Fruit fly (Drosophila melanogaster): ENCODE results near the gene CG43725.

CG43725 gene

dm6 chr2L:11100516-11101061 is 25.3 kb downstream of the CG43725 start, which contains the start of gene Ge-1 (continued):
- TF ChIP-seq CG15514 (GFP tag; optimal IDR thresholded peaks at IDR 0.05), result peak; percentile 83
- peak; percentile 15; the same call in 1 of the 2 replicates for TF ChIP-seq Adf1 (GFP tag; IDR thresholded peaks at IDR 0.05)
- peak; percentile 29 for TF ChIP-seq MESR4 (GFP tag; optimal IDR thresholded peaks at IDR 0.05)
- TF ChIP-seq scrt (GFP tag; optimal IDR thresholded peaks at IDR 0.05), result no peak
- no peak for TF ChIP-seq YL-1 (GFP tag; optimal IDR thresholded peaks at IDR 0.05)
- no peak for TF ChIP-seq lmd (GFP tag; IDR thresholded peaks at IDR 0.05)
- TF ChIP-seq CG9215 (GFP tag; IDR thresholded peaks at IDR 0.05), result no peak
- TF ChIP-seq Sox102F (GFP tag; optimal IDR thresholded peaks at IDR 0.05), result no peak
- TF ChIP-seq Ets97D (GFP tag; optimal IDR thresholded peaks at IDR 0.05), result peak; percentile 26
- peak; percentile 90 for TF ChIP-seq Sry-δ (GFP tag; optimal IDR thresholded peaks at IDR 0.05)
- TF ChIP-seq otp (GFP tag; IDR thresholded peaks at IDR 0.05), result no peak
- no peak for TF ChIP-seq Hand (GFP tag; optimal IDR thresholded peaks at IDR 0.05)
- TF ChIP-seq CG2875 (GFP tag; optimal IDR thresholded peaks at IDR 0.05), result no peak
- TF ChIP-seq jigr1 (GFP tag; IDR thresholded peaks at IDR 0.05), result no peak
- no peak for TF ChIP-seq Nf-YC (tag; optimal IDR thresholded peaks at IDR 0.05)
- TF ChIP-seq CG13624 (GFP tag; optimal IDR thresholded peaks at IDR 0.05), result peak; percentile 31
- no peak for TF ChIP-seq Hr39 (optimal IDR thresholded peaks at IDR 0.05)
- peak; percentile 57 for TF ChIP-seq Bgb (GFP tag; IDR thresholded peaks at IDR 0.05; ENCODE audit: partially characterized antibody)
- peak; percentile 30 for TF ChIP-seq pfk (GFP tag; optimal IDR thresholded peaks at IDR 0.05)
- TF ChIP-seq CG15269 (tag; optimal IDR thresholded peaks at IDR 0.05), result no peak
- no peak for TF ChIP-seq CG16815 (GFP tag; optimal IDR thresholded peaks at IDR 0.05)
- TF ChIP-seq CG13123 (GFP tag; optimal IDR thresholded peaks at IDR 0.05), result no peak
- TF ChIP-seq row (GFP tag; IDR thresholded peaks at IDR 0.05), result peak; percentile 26; the same call in 1 of the 3 replicates
- no peak for TF ChIP-seq insv (GFP tag; optimal IDR thresholded peaks at IDR 0.05)
- TF ChIP-seq Dref (GFP tag; IDR thresholded peaks at IDR 0.05), result peak; percentile 87
- TF ChIP-seq Bteb2 (GFP tag; optimal IDR thresholded peaks at IDR 0.05), result no peak
- no peak for TF ChIP-seq chm (GFP tag; IDR thresholded peaks at IDR 0.05)
- no peak for TF ChIP-seq Antp (GFP tag; optimal IDR thresholded peaks at IDR 0.05)
- TF ChIP-seq CG6689 (GFP tag; IDR thresholded peaks at IDR 0.05), result peak; percentile 51
- no peak for TF ChIP-seq Oli (tag; optimal IDR thresholded peaks at IDR 0.05)
- peak; percentile 54; the same call in 2 of the 4 replicates for TF ChIP-seq Dll (GFP tag; IDR thresholded peaks at IDR 0.05; ENCODE audit: partially characterized antibody)
- TF ChIP-seq disco-r (GFP tag; optimal IDR thresholded peaks at IDR 0.05), result no peak
- TF ChIP-seq usp (GFP tag; optimal IDR thresholded peaks at IDR 0.05), result no peak
- 0 out of 2 replicates have a peak, but pooled peaks have one; percentile 20 for TF ChIP-seq inv (GFP tag; IDR thresholded peaks at IDR 0.05; ENCODE audit: partially characterized antibody)
- no peak for TF ChIP-seq CG8924 (tag; optimal IDR thresholded peaks at IDR 0.05)
- no peak for TF ChIP-seq da (GFP tag; optimal IDR thresholded peaks at IDR 0.05)
- TF ChIP-seq run (tag; optimal IDR thresholded peaks at IDR 0.05), result no peak
- no peak for TF ChIP-seq tin (GFP tag; optimal IDR thresholded peaks at IDR 0.05)
- no peak for TF ChIP-seq slbo (GFP tag; IDR thresholded peaks at IDR 0.05)
- no peak for TF ChIP-seq Ravus (GFP tag; IDR thresholded peaks at IDR 0.05)
- TF ChIP-seq Usf (GFP tag; optimal IDR thresholded peaks at IDR 0.05), result no peak
- TF ChIP-seq CG42726 (GFP tag; IDR thresholded peaks at IDR 0.05; ENCODE audit: partially characterized antibody), result no peak
- no peak for TF ChIP-seq Oaz (GFP tag; IDR thresholded peaks at IDR 0.05)
- no peak for TF ChIP-seq lov (optimal IDR thresholded peaks at IDR 0.05)
- TF ChIP-seq lov (GFP tag; IDR thresholded peaks at IDR 0.05), result no peak
- no peak for TF ChIP-seq CG18262 (tag; optimal IDR thresholded peaks at IDR 0.05)
- TF ChIP-seq CG7372 (GFP tag; IDR thresholded peaks at IDR 0.05), result no peak
- TF ChIP-seq CoRest (tag; optimal IDR thresholded peaks at IDR 0.05), result no peak
- no peak for TF ChIP-seq CG6813 (GFP tag; optimal IDR thresholded peaks at IDR 0.05)
- no peak for TF ChIP-seq CG2202 (tag; optimal IDR thresholded peaks at IDR 0.05)
- TF ChIP-seq maf-S (GFP tag; optimal IDR thresholded peaks at IDR 0.05), result no peak
- no peak for TF ChIP-seq Chrac-16 (GFP tag; optimal IDR thresholded peaks at IDR 0.05)
